Worm (Caenorhabditis elegans): ENCODE measurements around the gene Y62E10A.23.

The Y62E10A.23 gene

ce11 chrIV:13348592-13348991 lies 37.5 kb upstream of the Y62E10A.23 start, which contains the start of gene W02A2.12 (continued):
- TF ChIP-seq egl-18 (GFP tag; IDR thresholded peaks at IDR 0.05) (no peak), lsy-27 (tag; optimal IDR thresholded peaks at IDR 0.05; ENCODE audit: borderline replicate concordance, insufficient read depth) (no peak), nhr-90 (tag; optimal IDR thresholded peaks at IDR 0.05) (no peak), snpc-1.1 (tag; optimal IDR thresholded peaks at IDR 0.05; ENCODE audit: insufficient read depth) (no peak), attf-3 (GFP tag; conservative IDR thresholded peaks at IDR 0.05) (no peak), ztf-6 (GFP tag; IDR thresholded peaks at IDR 0.05) (no peak), F37B4.10 (GFP tag; IDR thresholded peaks at IDR 0.05) (no peak), akir-1 (GFP tag; optimal IDR thresholded peaks at IDR 0.05) (no peak), cebp-1 (GFP tag; IDR thresholded peaks at IDR 0.05) (no peak), cebp-1 (tag; optimal IDR thresholded peaks at IDR 0.05) (peak; percentile 25), repo-1 (tag; optimal IDR thresholded peaks at IDR 0.05) (no peak), F49E8.2 (tag; optimal IDR thresholded peaks at IDR 0.05; ENCODE audit: insufficient read depth) (no peak), F33H1.4 (GFP tag; IDR thresholded peaks at IDR 0.05) (no peak), zim-3 (tag; optimal IDR thresholded peaks at IDR 0.05) (no peak), nhr-80 (tag; optimal IDR thresholded peaks at IDR 0.05) (no peak), B0035.1 (tag; optimal IDR thresholded peaks at IDR 0.05) (no peak), sptf-2 (GFP tag; optimal IDR thresholded peaks at IDR 0.05) (no peak), snpc-1.3 (tag; optimal IDR thresholded peaks at IDR 0.05; ENCODE audit: insufficient read depth) (no peak), ceh-58 (GFP tag; IDR thresholded peaks at IDR 0.05) (no peak), ama-1 (optimal IDR thresholded peaks at IDR 0.05) (no peak), ama-1 (GFP tag; optimal IDR thresholded peaks at IDR 0.05) (no peak), ztf-3 (GFP tag; optimal IDR thresholded peaks at IDR 0.05) (no peak), F57C9.4 (tag; optimal IDR thresholded peaks at IDR 0.05) (no peak), lin-35 (GFP tag; optimal IDR thresholded peaks at IDR 0.05) (no peak), ceh-27 (GFP tag; optimal IDR thresholded peaks at IDR 0.05) (no peak), lir-1 (GFP tag; conservative IDR thresholded peaks at IDR 0.05) (no peak), Y53F4B.3 (GFP tag; IDR thresholded peaks at IDR 0.05) (no peak), hmg-20 (GFP tag; IDR thresholded peaks at IDR 0.05) (no peak), F39B2.1 (GFP tag; IDR thresholded peaks at IDR 0.05) (no peak), T26A5.8 (tag; optimal IDR thresholded peaks at IDR 0.05) (no peak), zfh-2 (GFP tag; conservative IDR thresholded peaks at IDR 0.05) (peak; percentile 80), dpff-1 (tag; optimal IDR thresholded peaks at IDR 0.05) (no peak), unc-130 (GFP tag; optimal IDR thresholded peaks at IDR 0.05) (no peak), mxl-1 (tag; optimal IDR thresholded peaks at IDR 0.05) (no peak), B0019.2 (GFP tag; conservative IDR thresholded peaks at IDR 0.05) (no peak), ceh-79 (tag; optimal IDR thresholded peaks at IDR 0.05) (no peak), nfya-2 (GFP tag; IDR thresholded peaks at IDR 0.05) (no peak), aptf-3 (GFP tag; IDR thresholded peaks at IDR 0.05) (0 out of 2 replicates have a peak, but pooled peaks have one; percentile 63), ztf-28 (GFP tag; IDR thresholded peaks at IDR 0.05) (no peak), athp-1 (tag; optimal IDR thresholded peaks at IDR 0.05) (peak; percentile 72), mcd-1 (GFP tag; IDR thresholded peaks at IDR 0.05) (no peak; the same call in 1 of the 2 replicates), nhr-179 (tag; optimal IDR thresholded peaks at IDR 0.05) (no peak), lsl-1 (GFP tag; optimal IDR thresholded peaks at IDR 0.05) (no peak), tbp1 (GFP tag; optimal IDR thresholded peaks at IDR 0.05) (no peak), gei-17 (GFP tag; optimal IDR thresholded peaks at IDR 0.05) (no peak), madf-6 (GFP tag; IDR thresholded peaks at IDR 0.05) (peak; percentile 42; the same call in 1 of the 2 replicates), ztf-26 (tag; optimal IDR thresholded peaks at IDR 0.05) (no peak), lin-26 (GFP tag; IDR thresholded peaks at IDR 0.05) (no peak)

Data from whole organism, young adult.